Fruit fly (Drosophila melanogaster) whole organism, embryonic: ENCODE measurements around the gene MP1.
A peak's percentile ranks its signal among the peaks of the same experiment; 100 is the strongest.

ENCODE experiments used
- CG10147 ChIP-seq: fragments of 200-800 bp; sonication (Bioruptor generic); optimal IDR thresholded peaks from 2 replicates; lab custom pipeline; 2019; ENCODE audit warnings: missing biosample characterization, mild to moderate bottlenecking, missing genetic modification characterization, moderate library complexity
- CG11456 ChIP-seq: fragments of 200-800 bp; sonication (Bioruptor generic); IDR thresholded peaks from 3 replicates; pipeline ENCODE4 v1.3.6; 2022; ENCODE audit warnings: missing biosample characterization, missing genetic modification characterization
- CG1233 ChIP-seq: fragments of 200-800 bp; sonication (Bioruptor generic); optimal IDR thresholded peaks from 4 replicates; lab custom pipeline; 2018; ENCODE audit warnings: missing biosample characterization, mild to moderate bottlenecking, missing genetic modification characterization
- CG13287 ChIP-seq: fragments of 200-800 bp; sonication (Bioruptor generic); IDR thresholded peaks from 2 replicates; pipeline ENCODE4 v1.3.6; 2022; ENCODE audit warnings: missing biosample characterization, missing genetic modification characterization; ENCODE audit not compliant: partially characterized antibody
- CG13424 ChIP-seq: fragments of 200-800 bp; sonication (Bioruptor generic); optimal IDR thresholded peaks from 2 replicates; lab custom pipeline; 2019; ENCODE audit warnings: missing biosample characterization, mild to moderate bottlenecking, missing genetic modification characterization, moderate library complexity
- CG14050 ChIP-seq: fragments of 200-800 bp; sonication (Bioruptor generic); IDR thresholded peaks from 3 replicates; pipeline ENCODE4 v1.3.6; 2022; ENCODE audit warnings: missing biosample characterization, missing genetic modification characterization
- CG14860 ChIP-seq: fragments of 200-800 bp; sonication (Bioruptor generic); IDR thresholded peaks from 3 replicates; pipeline ENCODE4 v1.3.6; 2022; ENCODE audit warnings: missing biosample characterization, missing genetic modification characterization; ENCODE audit not compliant: partially characterized antibody
- CG18599 ChIP-seq: fragments of 200-800 bp; sonication (Bioruptor generic); optimal IDR thresholded peaks from 3 replicates; lab custom pipeline; 2017; ENCODE audit warnings: missing biosample characterization, missing genetic modification characterization, mild to moderate bottlenecking, moderate library complexity, missing genetic modification reagents
- CG3163 ChIP-seq: fragments of 200-800 bp; sonication (Bioruptor generic); optimal IDR thresholded peaks from 3 replicates; lab custom pipeline; 2016; ENCODE audit warnings: missing biosample characterization, missing genetic modification characterization
- CG32772 ChIP-seq: fragments of 200-800 bp; sonication (Bioruptor generic); IDR thresholded peaks from 2 replicates; pipeline ENCODE4 v1.3.6; 2022; ENCODE audit warnings: missing biosample characterization, missing genetic modification characterization
- CG34376 ChIP-seq: fragments of 200-800 bp; sonication (Bioruptor generic); optimal IDR thresholded peaks from 2 replicates; lab custom pipeline; 2018; ENCODE audit warnings: missing biosample characterization, mild to moderate bottlenecking, missing genetic modification characterization
- CG3995 ChIP-seq: fragments of 200-800 bp; sonication (Bioruptor generic); optimal IDR thresholded peaks from 3 replicates; lab custom pipeline; 2016; ENCODE audit warnings: missing biosample characterization, missing genetic modification characterization
- CG4854 ChIP-seq: fragments of 200-800 bp; sonication (Bioruptor generic); optimal IDR thresholded peaks from 2 replicates; lab custom pipeline; 2016; ENCODE audit warnings: missing biosample characterization, missing genetic modification characterization, inconsistent platforms
- CHES-1-like ChIP-seq: fragments of 200-800 bp; sonication (Bioruptor generic); optimal IDR thresholded peaks from 2 replicates; lab custom pipeline; 2016; ENCODE audit warnings: missing biosample characterization, missing genetic modification characterization
- Dref ChIP-seq: fragments of 200-800 bp; sonication (Bioruptor generic); IDR thresholded peaks from 2 replicates; pipeline ENCODE4 v1.3.6; 2022; ENCODE audit warnings: missing biosample characterization, missing genetic modification characterization
- ERR ChIP-seq: fragments of 200-800 bp; sonication (Bioruptor generic); optimal IDR thresholded peaks from 2 replicates; lab custom pipeline; 2016; ENCODE audit warnings: missing biosample characterization, missing genetic modification characterization
- Fer1 ChIP-seq: fragments of 200-800 bp; sonication (Bioruptor generic); optimal IDR thresholded peaks from 2 replicates; lab custom pipeline; 2017; ENCODE audit warnings: missing biosample characterization, mild to moderate bottlenecking, missing genetic modification characterization
- Hand ChIP-seq: fragments of 200-800 bp; sonication (Bioruptor generic); optimal IDR thresholded peaks from 2 replicates; lab custom pipeline; 2017; ENCODE audit warnings: mild to moderate bottlenecking, missing biosample characterization, missing genetic modification reagents, missing genetic modification characterization
- Max ChIP-seq: fragments of 200-800 bp; sonication (Bioruptor generic); optimal IDR thresholded peaks from 2 replicates; lab custom pipeline; 2016; ENCODE audit warnings: missing biosample characterization, mild to moderate bottlenecking, missing genetic modification characterization
- NC2β ChIP-seq: fragments of 200-800 bp; sonication (Bioruptor generic); optimal IDR thresholded peaks from 2 replicates; lab custom pipeline; 2016; ENCODE audit warnings: missing biosample characterization, missing genetic modification characterization
- NFAT ChIP-seq: fragments of 200-800 bp; sonication (Bioruptor generic); IDR thresholded peaks from 2 replicates; pipeline ENCODE4 v1.3.6; 2022; ENCODE audit warnings: missing biosample characterization, missing genetic modification characterization
- NfI ChIP-seq: fragments of 200-800 bp; sonication (Bioruptor generic); optimal IDR thresholded peaks from 3 replicates; lab custom pipeline; 2018; ENCODE audit warnings: missing biosample characterization, mild to moderate bottlenecking, missing genetic modification characterization, moderate library complexity
- Pdp1 ChIP-seq, 2 experiments: fragments of 200-800 bp; sonication (Bioruptor generic); optimal IDR thresholded peaks; 3 replicates each; lab custom pipeline; 2016; ENCODE audit warnings: missing biosample characterization in 2 of 2, missing genetic modification characterization in 2 of 2, mild to moderate bottlenecking in 1 of 2, moderate library complexity in 1 of 2
- Sox100B ChIP-seq: fragments of 200-800 bp; sonication (Bioruptor generic); optimal IDR thresholded peaks from 3 replicates; lab custom pipeline; 2018; ENCODE audit warnings: missing biosample characterization, mild to moderate bottlenecking, missing genetic modification characterization
- Trl ChIP-seq, 3 experiments: fragments of >200 bp in 2 of 3; fragments of 200-800 bp in 1 of 3; sonication (Bioruptor generic) in 1 of 3; optimal IDR thresholded peaks; 2 replicates in 1 of 3; 3 replicates in 2 of 3; lab custom pipeline; 2016 to 2017; ENCODE audit warnings: missing biosample characterization in 1 of 3, missing genetic modification characterization in 1 of 3
- az2 ChIP-seq: fragments of 200-800 bp; sonication (Bioruptor generic); optimal IDR thresholded peaks from 3 replicates; lab custom pipeline; 2016; ENCODE audit warnings: missing biosample characterization, missing genetic modification characterization
- bbx ChIP-seq: fragments of 200-800 bp; sonication (Bioruptor generic); IDR thresholded peaks from 2 replicates; pipeline ENCODE4 v1.3.6; 2022; ENCODE audit warnings: missing biosample characterization, missing genetic modification characterization; ENCODE audit not compliant: partially characterized antibody
- cato ChIP-seq: fragments of 200-800 bp; sonication (Bioruptor generic); optimal IDR thresholded peaks from 2 replicates; lab custom pipeline; 2016; ENCODE audit warnings: missing biosample characterization, missing genetic modification characterization, borderline replicate concordance
- corto ChIP-seq: fragments of 200-800 bp; sonication (Bioruptor generic); optimal IDR thresholded peaks from 2 replicates; lab custom pipeline; 2016; ENCODE audit warnings: missing biosample characterization, mild to moderate bottlenecking, missing genetic modification characterization, moderate library complexity
- ems ChIP-seq: fragments of 200-800 bp; sonication (Bioruptor generic); optimal IDR thresholded peaks from 3 replicates; lab custom pipeline; 2016; ENCODE audit warnings: missing biosample characterization, missing genetic modification characterization
- gcm2 ChIP-seq: fragments of 200-800 bp; sonication (Bioruptor generic); optimal IDR thresholded peaks from 2 replicates; lab custom pipeline; 2016; ENCODE audit warnings: missing biosample characterization, missing genetic modification characterization
- hbn ChIP-seq: fragments of 200-800 bp; sonication (Bioruptor generic); IDR thresholded peaks from 2 replicates; pipeline ENCODE4 v1.3.6; 2022; ENCODE audit warnings: missing biosample characterization, missing genetic modification characterization; ENCODE audit not compliant: partially characterized antibody
- kni ChIP-seq: fragments of 200-800 bp; sonication (Bioruptor generic); optimal IDR thresholded peaks from 3 replicates; lab custom pipeline; 2017; ENCODE audit warnings: mild to moderate bottlenecking, missing biosample characterization, missing genetic modification reagents, missing genetic modification characterization
- lbe ChIP-seq: fragments of 200-800 bp; sonication (Bioruptor generic); optimal IDR thresholded peaks from 2 replicates; lab custom pipeline; 2016; ENCODE audit warnings: missing biosample characterization, mild to moderate bottlenecking, missing genetic modification characterization
- lov ChIP-seq, 2 experiments: fragments of 200-800 bp in 1 of 2; fragments of >200 bp in 1 of 2; sonication (Bioruptor generic) in 1 of 2; IDR thresholded peaks in 1 of 2; optimal IDR thresholded peaks in 1 of 2; 2 replicates in 1 of 2; 3 replicates in 1 of 2; pipeline versions ENCODE4 v1.3.6 to Lab custom; 2017 to 2022; ENCODE audit warnings: missing biosample characterization in 1 of 2, missing genetic modification characterization in 1 of 2
- maf-S ChIP-seq: fragments of 200-800 bp; sonication (Bioruptor generic); optimal IDR thresholded peaks from 2 replicates; lab custom pipeline; 2016; ENCODE audit warnings: missing biosample characterization, missing genetic modification characterization
- mam ChIP-seq: fragments of 200-800 bp; sonication (Bioruptor generic); optimal IDR thresholded peaks from 3 replicates; lab custom pipeline; 2016; ENCODE audit warnings: missing biosample characterization, missing genetic modification characterization
- nom ChIP-seq: fragments of 200-800 bp; sonication (Bioruptor generic); optimal IDR thresholded peaks from 2 replicates; lab custom pipeline; 2017; ENCODE audit warnings: missing biosample characterization, missing genetic modification characterization, mild to moderate bottlenecking, moderate library complexity, missing genetic modification reagents
- phol ChIP-seq: fragments of 200-800 bp; sonication (Bioruptor generic); optimal IDR thresholded peaks from 3 replicates; lab custom pipeline; 2018; ENCODE audit warnings: missing biosample characterization, mild to moderate bottlenecking, missing genetic modification characterization, moderate library complexity
- pnt ChIP-seq: fragments of 200-800 bp; sonication (Bioruptor generic); optimal IDR thresholded peaks from 3 replicates; lab custom pipeline; 2016; ENCODE audit warnings: missing biosample characterization, missing genetic modification characterization
- repo ChIP-seq: fragments of 200-800 bp; sonication (Bioruptor generic); optimal IDR thresholded peaks from 2 replicates; lab custom pipeline; 2016; ENCODE audit warnings: missing biosample characterization, missing genetic modification characterization
- rib ChIP-seq: fragments of 200-800 bp; sonication (Bioruptor generic); IDR thresholded peaks from 2 replicates; pipeline ENCODE4 v1.3.6; 2022; ENCODE audit warnings: missing biosample characterization, missing genetic modification characterization
- sens ChIP-seq: fragments of 200-800 bp; sonication (Bioruptor generic); peaks from one replicate; lab custom pipeline; 2016; ENCODE audit warnings: missing biosample characterization, missing genetic modification characterization
- sna ChIP-seq: fragments of 200-800 bp; sonication (Bioruptor generic); IDR thresholded peaks from 2 replicates; pipeline ENCODE4 v1.3.6; 2022; ENCODE audit warnings: missing biosample characterization, missing genetic modification characterization; ENCODE audit not compliant: partially characterized antibody
- sug ChIP-seq: fragments of 200-800 bp; optimal IDR thresholded peaks from 2 replicates; lab custom pipeline; 2019; ENCODE audit warnings: missing biosample characterization, mild to moderate bottlenecking, missing genetic modification characterization, moderate library complexity
- zf30C ChIP-seq: fragments of 200-800 bp; sonication (Bioruptor generic); optimal IDR thresholded peaks from 3 replicates; lab custom pipeline; 2018; ENCODE audit warnings: missing biosample characterization, mild to moderate bottlenecking, missing genetic modification characterization

Gene MP1

DNA sequence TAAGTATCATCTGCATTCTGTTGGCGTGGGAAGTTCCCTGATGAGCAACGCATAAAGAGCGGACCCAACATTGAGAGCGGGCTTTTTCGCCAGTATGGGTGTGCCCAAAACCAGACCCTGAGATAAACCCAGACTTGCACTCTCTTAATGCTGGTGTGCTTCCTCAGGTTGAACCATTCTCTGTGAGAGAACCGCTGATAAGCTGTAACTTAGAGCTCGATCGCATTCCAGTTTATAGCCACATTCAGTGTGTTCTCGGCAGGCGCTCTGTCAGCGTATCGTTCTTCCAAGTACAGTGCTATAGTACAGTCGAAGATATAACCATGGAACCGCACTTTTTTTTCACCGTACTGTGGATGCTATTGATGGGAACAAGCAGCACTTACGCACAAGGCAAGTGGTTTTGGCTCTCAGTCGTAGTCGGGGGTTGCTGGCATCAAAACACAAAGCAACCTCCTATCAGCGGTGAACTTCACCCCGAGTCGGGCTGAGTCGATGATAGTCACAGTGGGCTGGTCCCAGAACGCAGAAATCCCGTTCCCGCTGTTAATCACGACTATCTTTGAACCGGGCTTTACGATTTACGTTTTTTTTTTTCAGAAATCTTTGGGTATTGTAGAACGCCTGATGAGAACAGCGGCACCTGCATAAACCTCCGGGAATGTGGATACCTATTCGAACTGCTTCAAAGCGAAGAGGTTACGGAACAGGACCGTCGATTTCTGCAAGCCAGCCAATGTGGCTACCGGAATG is at the start of gene MP1 (continued):
- no peak for TF ChIP-seq lov (optimal IDR thresholded peaks at IDR 0.05; lab: Kevin White, UChicago)
- TF ChIP-seq lov (GFP tag; IDR thresholded peaks at IDR 0.05; lab: Robert Waterston, UW), result no peak
- TF ChIP-seq kni (GFP tag; lab: Kevin White, UChicago), result no peak
- TF ChIP-seq NFAT (GFP tag; lab: Robert Waterston, UW), result no peak
- peak; percentile 36; the same call in 1 of the 2 replicates for TF ChIP-seq CG13287 (GFP tag; lab: Robert Waterston, UW)
- TF ChIP-seq CG13424 (tag; lab: Kevin White, UChicago), result no peak
- TF ChIP-seq CG10147 (GFP tag; lab: Kevin White, UChicago), result no peak
- peak; percentile 46 for TF ChIP-seq sug
- peak; percentile 73 for TF ChIP-seq nom (GFP tag; lab: Kevin White, UChicago)
- TF ChIP-seq repo, result no peak
- peak; percentile 23; the same call in 1 of the 2 replicates for TF ChIP-seq sna (GFP tag; lab: Robert Waterston, UW)
- TF ChIP-seq az2 (GFP tag; lab: Kevin White, UChicago), result no peak
- TF ChIP-seq ERR, result no peak
- TF ChIP-seq CG14050 (GFP tag; lab: Robert Waterston, UW), result no peak
- no peak for TF ChIP-seq Sox100B (GFP tag; lab: Kevin White, UChicago)
- TF ChIP-seq Hand (GFP tag; lab: Kevin White, UChicago), result peak; percentile 3
- TF ChIP-seq hbn (GFP tag; lab: Robert Waterston, UW), result no peak
- no peak for TF ChIP-seq CG32772 (GFP tag; lab: Robert Waterston, UW)
- TF ChIP-seq CHES-1-like (GFP tag; lab: Kevin White, UChicago), result no peak
- TF ChIP-seq CG14860, result no peak
- TF ChIP-seq ems (GFP tag; lab: Kevin White, UChicago), result no peak
- TF ChIP-seq mam (GFP tag; lab: Kevin White, UChicago), result no peak
- TF ChIP-seq gcm2 (GFP tag; lab: Kevin White, UChicago), result no peak
- peak; percentile 79 for TF ChIP-seq CG34376 (GFP tag; lab: Kevin White, UChicago)
- TF ChIP-seq Fer1 (GFP tag; lab: Kevin White, UChicago), result peak; percentile 19
- TF ChIP-seq lbe (GFP tag; lab: Kevin White, UChicago), result peak; percentile 36
- TF ChIP-seq pnt (GFP tag; lab: Kevin White, UChicago), result no peak
- no peak for TF ChIP-seq CG18599 (GFP tag; lab: Kevin White, UChicago)
- TF ChIP-seq Max (GFP tag; lab: Kevin White, UChicago), result no peak
- TF ChIP-seq rib (GFP tag; lab: Robert Waterston, UW), result no peak
- no peak for TF ChIP-seq NfI (GFP tag; lab: Kevin White, UChicago)
- TF ChIP-seq maf-S (GFP tag; lab: Kevin White, UChicago), result no peak
- no peak for TF ChIP-seq cato (GFP tag; lab: Kevin White, UChicago)
- TF ChIP-seq bbx, result 0 out of 2 replicates have a peak, but pooled peaks have one; percentile 7
- TF ChIP-seq NC2β (GFP tag; lab: Kevin White, UChicago), result no peak
- peak; percentile 71 for TF ChIP-seq sens (GFP tag; lab: Kevin White, UChicago)
- TF ChIP-seq zf30C (GFP tag; lab: Kevin White, UChicago), result no peak
- no peak for TF ChIP-seq CG11456 (GFP tag; lab: Robert Waterston, UW)
- no peak for TF ChIP-seq Dref
- peak; percentile 45 for TF ChIP-seq CG3995
- no peak for TF ChIP-seq CG4854 (GFP tag; lab: Kevin White, UChicago)
- TF ChIP-seq corto (GFP tag; lab: Kevin White, UChicago), result no peak
- TF ChIP-seq Pdp1 (GFP tag; optimal IDR thresholded peaks at IDR 0.05; lab: Kevin White, UChicago), result no peak
- TF ChIP-seq phol (tag; lab: Kevin White, UChicago), result no peak
- TF ChIP-seq CG1233 (GFP tag; lab: Kevin White, UChicago), result no peak
- peak; percentile 73 for TF ChIP-seq CG3163
- TF ChIP-seq Trl (optimal IDR thresholded peaks at IDR 0.05; lab: Kevin White, UChicago), result peak; percentile 65 to 69
- no peak for TF ChIP-seq Trl (GFP tag; optimal IDR thresholded peaks at IDR 0.05; lab: Kevin White, UChicago)
